Fruit fly (Drosophila melanogaster): ENCODE measurements around the gene MME1.

dm6 chr2L:7039342-7039684 is 12.0 kb downstream of the MME1 start:
- no peak for TF ChIP-seq usp (GFP tag; optimal IDR thresholded peaks at IDR 0.05)
- TF ChIP-seq CrebA (GFP tag; optimal IDR thresholded peaks at IDR 0.05; ENCODE audit: borderline replicate concordance) = no peak
- TF ChIP-seq psq (GFP tag; optimal IDR thresholded peaks at IDR 0.05) = peak; percentile 65
- TF ChIP-seq Hr78 (GFP tag; optimal IDR thresholded peaks at IDR 0.05) = no peak
- no peak for TF ChIP-seq Mio (GFP tag; optimal IDR thresholded peaks at IDR 0.05)
- peak; percentile 66 for TF ChIP-seq HLH106 (tag; optimal IDR thresholded peaks at IDR 0.05)
- no peak for TF ChIP-seq Dfd (GFP tag; optimal IDR thresholded peaks at IDR 0.05)
- peak; percentile 86 for TF ChIP-seq br (GFP tag; optimal IDR thresholded peaks at IDR 0.05)
- no peak for TF ChIP-seq sv (GFP tag; optimal IDR thresholded peaks at IDR 0.05)
- TF ChIP-seq Hr83 (GFP tag; optimal IDR thresholded peaks at IDR 0.05; ENCODE audit: poor library complexity, severe bottlenecking) = no peak
- no peak for TF ChIP-seq dmrt93B (GFP tag; optimal IDR thresholded peaks at IDR 0.05)

Data from whole organism, wandering third instar larva.